Worm (Caenorhabditis elegans) whole organism, midembryonic: ENCODE data around the gene Y54G2A.16.

Source experiments
- T22C8.4 ChIP-seq: fragments of 200-800 bp; sonication (Bioruptor generic); IDR thresholded peaks from 2 replicates; pipeline ENCODE4 v1.3.6; 2022; ENCODE audit warnings: missing genetic modification characterization, missing compliant biosample characterization
- cog-1 ChIP-seq: sonication (generic microtip); optimal IDR thresholded peaks from 2 replicates; lab custom pipeline; 2016; ENCODE audit warnings: missing genetic modification characterization, missing compliant biosample characterization
- med-1 ChIP-seq: sonication (generic microtip); optimal IDR thresholded peaks from 2 replicates; lab custom pipeline; 2017; ENCODE audit warnings: missing genetic modification characterization, mild to moderate bottlenecking, missing compliant biosample characterization, antibody characterized with exemption, missing genetic modification reagents; ENCODE audit not compliant: insufficient read depth
- ref-1 ChIP-seq: fragments of 200-800 bp; sonication (Bioruptor generic); conservative IDR thresholded peaks from 2 replicates; pipeline ENCODE4 v1.3.6; 2022; ENCODE audit warnings: missing genetic modification reagents, missing genetic modification characterization, missing compliant biosample characterization
- tab-1 ChIP-seq: fragments of 200-800 bp; sonication (Bioruptor generic); IDR thresholded peaks from 2 replicates; pipeline ENCODE4 v1.3.6; 2022; ENCODE audit warnings: missing genetic modification characterization, missing compliant biosample characterization
- ztf-23 ChIP-seq: fragments of 200-800 bp; sonication (Bioruptor generic); IDR thresholded peaks from 2 replicates; pipeline ENCODE4 v1.3.6; 2022; ENCODE audit warnings: missing genetic modification reagents, missing genetic modification characterization, missing compliant biosample characterization

- no peak for TF ChIP-seq tab-1 (GFP tag; lab: Robert Waterston, UW)
- TF ChIP-seq ztf-23 = no peak
- TF ChIP-seq med-1 (GFP tag; lab: Kevin White, UChicago) = no peak
- no peak for TF ChIP-seq ref-1 (GFP tag; lab: Robert Waterston, UW)
- no peak for TF ChIP-seq cog-1 (tag; lab: Kevin White, UChicago)
- TF ChIP-seq T22C8.4 = no peak
Measured at ce11 chrIV:2887245-2887644, 22.6 kb upstream of the Y54G2A.16 start.
